Worm (Caenorhabditis elegans): ENCODE measurements around the gene Y73F8A.32.
"Not testable (repeated sequence)": the region's sequence is repeated elsewhere in the genome, so short reads cannot be mapped to it uniquely, and the experiment has no call there.

Y73F8A.32 gene

ce11 chrIV:15521342-15521741, at the start of gene Y73F8A.32:
Gene Y73F8A.32 (minus strand): TSS chrIV:15521442.
- TF ChIP-seq che-1, nhr-11, elt-4 (tag; optimal IDR thresholded peaks at IDR 0.05): not testable (repeated sequence)

- no peak for TF ChIP-seq odd-2 (tag; optimal IDR thresholded peaks at IDR 0.05)
- TF ChIP-seq pqm-1 (tag; optimal IDR thresholded peaks at IDR 0.05): no peak
- TF ChIP-seq ceh-2 (tag; optimal IDR thresholded peaks at IDR 0.05): no peak
- no peak for TF ChIP-seq pha-4 (tag; optimal IDR thresholded peaks at IDR 0.05)
- TF ChIP-seq sox-2 (GFP tag; IDR thresholded peaks at IDR 0.05): peak; percentile 59; the same call in 1 of the 2 replicates
- TF ChIP-seq K09A11.1 (tag; optimal IDR thresholded peaks at IDR 0.05; ENCODE audit: insufficient read depth): no peak
- TF ChIP-seq elt-4 (tag; optimal IDR thresholded peaks at IDR 0.05): no peak
- no peak for TF ChIP-seq lin-11 (tag; optimal IDR thresholded peaks at IDR 0.05)
- TF ChIP-seq ceh-18 (tag; optimal IDR thresholded peaks at IDR 0.05): peak; percentile 73
- TF ChIP-seq ceh-14 (tag; optimal IDR thresholded peaks at IDR 0.05): peak; percentile 34
- TF ChIP-seq ceh-22 (tag; optimal IDR thresholded peaks at IDR 0.05): no peak
- peak; percentile 85 for TF ChIP-seq ama-1 (optimal IDR thresholded peaks at IDR 0.05)
- peak; percentile 10 for TF ChIP-seq tbx-7 (tag; optimal IDR thresholded peaks at IDR 0.05)
- TF ChIP-seq pat-9 (tag; optimal IDR thresholded peaks at IDR 0.05): no peak
- TF ChIP-seq fkh-10 (GFP tag; optimal IDR thresholded peaks at IDR 0.05): no peak
- TF ChIP-seq ttx-3 (tag; optimal IDR thresholded peaks at IDR 0.05): no peak
- no peak for TF ChIP-seq ztf-16 (tag; optimal IDR thresholded peaks at IDR 0.05)
- TF ChIP-seq hlh-8 (tag; optimal IDR thresholded peaks at IDR 0.05): peak; percentile 14
- peak; percentile 99 for TF ChIP-seq unc-55 (GFP tag; optimal IDR thresholded peaks at IDR 0.05)
- TF ChIP-seq F13H6.1 (tag; optimal IDR thresholded peaks at IDR 0.05): no peak
- TF ChIP-seq che-1 (tag; optimal IDR thresholded peaks at IDR 0.05): no peak
- peak; percentile 75 for TF ChIP-seq hlh-30 (tag; optimal IDR thresholded peaks at IDR 0.05; ENCODE audit: insufficient read depth)
- TF ChIP-seq tbx-2 (tag; optimal IDR thresholded peaks at IDR 0.05): peak; percentile 78
- peak; percentile 100 for TF ChIP-seq nfya-1 (tag; optimal IDR thresholded peaks at IDR 0.05)
- no peak for TF ChIP-seq C38D4.7 (GFP tag; optimal IDR thresholded peaks at IDR 0.05)
- TF ChIP-seq sox-4 (tag; optimal IDR thresholded peaks at IDR 0.05): no peak
- TF ChIP-seq ceh-24 (tag; optimal IDR thresholded peaks at IDR 0.05): no peak
- TF ChIP-seq mec-3 (tag; optimal IDR thresholded peaks at IDR 0.05; ENCODE audit: borderline replicate concordance): no peak
- TF ChIP-seq unc-3 (GFP tag; conservative IDR thresholded peaks at IDR 0.05): no peak
- no peak for TF ChIP-seq unc-3 (tag; optimal IDR thresholded peaks at IDR 0.05)
- TF ChIP-seq ceh-9 (tag; optimal IDR thresholded peaks at IDR 0.05): no peak
- peak; percentile 42 for TF ChIP-seq C08G9.2 (tag; optimal IDR thresholded peaks at IDR 0.05)
- TF ChIP-seq ets-4 (tag; optimal IDR thresholded peaks at IDR 0.05): peak; percentile 47
- TF ChIP-seq ceh-6 (GFP tag; optimal IDR thresholded peaks at IDR 0.05): no peak
- no peak for TF ChIP-seq elt-2 (tag; optimal IDR thresholded peaks at IDR 0.05)
- no peak for TF ChIP-seq hlh-6 (tag; optimal IDR thresholded peaks at IDR 0.05)
- TF ChIP-seq T23F11.4 (GFP tag; optimal IDR thresholded peaks at IDR 0.05): no peak
- no peak for TF ChIP-seq hlh-15 (tag; optimal IDR thresholded peaks at IDR 0.05)
- no peak for TF ChIP-seq unc-86 (tag; optimal IDR thresholded peaks at IDR 0.05)
- TF ChIP-seq syd-9 (tag; optimal IDR thresholded peaks at IDR 0.05): peak; percentile 11
- no peak for TF ChIP-seq eyg-1 (tag; optimal IDR thresholded peaks at IDR 0.05)
- TF ChIP-seq ceh-48 (tag; optimal IDR thresholded peaks at IDR 0.05): peak; percentile 96
- peak; percentile 58 for TF ChIP-seq unc-42 (tag; optimal IDR thresholded peaks at IDR 0.05)
- peak; percentile 64 for TF ChIP-seq pros-1 (tag; optimal IDR thresholded peaks at IDR 0.05)
- no peak for TF ChIP-seq dmd-4 (tag; optimal IDR thresholded peaks at IDR 0.05; ENCODE audit: borderline replicate concordance)
- peak; percentile 73 for TF ChIP-seq sdc-2 (tag; optimal IDR thresholded peaks at IDR 0.05)
- no peak for TF ChIP-seq pha-2 (tag; optimal IDR thresholded peaks at IDR 0.05)
- TF ChIP-seq dve-1 (tag; optimal IDR thresholded peaks at IDR 0.05): peak; percentile 43
- peak; percentile 12 for TF ChIP-seq madf-2 (tag; optimal IDR thresholded peaks at IDR 0.05)
- no peak for TF ChIP-seq pag-3 (tag; optimal IDR thresholded peaks at IDR 0.05; ENCODE audit: borderline replicate concordance)
Observed at ce11 chrIV:15570770-15571169, 49.5 kb upstream of the Y73F8A.32 start.
